Worm (Caenorhabditis elegans): ENCODE results near the gene erh-2.

DNA sequence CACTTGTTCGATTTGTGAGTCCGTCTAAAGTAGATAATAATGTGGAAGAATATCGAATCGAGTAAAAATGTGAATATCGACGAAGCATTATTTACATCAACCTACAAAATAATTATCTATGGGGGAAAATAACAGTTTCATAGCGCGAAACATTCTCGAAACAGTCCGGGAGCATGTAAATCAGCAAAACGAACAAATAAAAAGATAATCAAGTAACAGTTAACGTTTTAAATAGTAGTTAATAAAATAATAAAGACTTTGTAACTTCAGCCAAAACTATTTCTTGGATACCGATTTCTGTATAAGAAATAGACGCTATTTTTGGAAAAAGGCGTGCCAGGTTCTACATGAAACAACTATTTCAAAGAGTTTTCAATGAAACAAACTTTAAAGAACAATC, 25.0 kb upstream of the erh-2 start, which contains the start of gene mlcd-1:
- no peak for TF ChIP-seq ceh-82 (tag; optimal IDR thresholded peaks at IDR 0.05)
- no peak for TF ChIP-seq aly-2 (tag; optimal IDR thresholded peaks at IDR 0.05)
- TF ChIP-seq jun-1 (tag; optimal IDR thresholded peaks at IDR 0.05) = no peak
- no peak for TF ChIP-seq nhr-12 (tag; optimal IDR thresholded peaks at IDR 0.05)
- TF ChIP-seq nhr-47 (tag; optimal IDR thresholded peaks at IDR 0.05) = no peak
- TF ChIP-seq F16B12.6 (tag; optimal IDR thresholded peaks at IDR 0.05) = no peak
- TF ChIP-seq snpc-4 (tag; optimal IDR thresholded peaks at IDR 0.05) = no peak
